Worm (Caenorhabditis elegans) whole organism, late embryonic: ENCODE data around the gene W09G12.6.

ENCODE experiments used
- ceh-31 ChIP-seq: sonication (generic microtip); optimal IDR thresholded peaks from 2 replicates; lab custom pipeline; 2016; ENCODE audit warnings: missing genetic modification characterization, missing compliant biosample characterization
- fax-1 ChIP-seq: sonication (generic microtip); optimal IDR thresholded peaks from 2 replicates; lab custom pipeline; 2016; ENCODE audit warnings: missing genotype, missing genetic modification characterization, missing compliant biosample characterization
- fkh-6 ChIP-seq: sonication (generic microtip); optimal IDR thresholded peaks from 2 replicates; lab custom pipeline; 2016; ENCODE audit warnings: missing genetic modification characterization, missing compliant biosample characterization
- pha-4 ChIP-seq: fragments of 150-350 bp; optimal IDR thresholded peaks from 2 replicates; lab custom pipeline; 2018; ENCODE audit warnings: missing biosample characterization, missing genetic modification reagents, missing genetic modification characterization

ce11 chrIV:1256723-1257122 lies 25.0 kb downstream of the W09G12.6 start, which contains the start of gene clec-168:
- no peak for TF ChIP-seq fkh-6 (tag; lab: Kevin White, UChicago)
- TF ChIP-seq ceh-31 (tag; lab: Kevin White, UChicago) = no peak
- no peak for TF ChIP-seq pha-4 (tag; lab: Kevin White, UChicago)
- no peak for TF ChIP-seq fax-1
